Worm (Caenorhabditis elegans) whole organism, L4 larva: ENCODE data around the gene nhr-164.
"Not testable (repeated sequence)": the region's sequence is repeated elsewhere in the genome, so short reads cannot be mapped to it uniquely, and the experiment has no call there.

Experiments
- ZK546.5 ChIP-seq, 2 experiments: sonication (generic microtip); optimal IDR thresholded peaks; 2 replicates each; lab custom pipeline; 2017; ENCODE audit warnings: missing biosample characterization in 2 of 2, missing genetic modification characterization in 2 of 2
- egl-27 ChIP-seq: sonication (generic microtip); optimal IDR thresholded peaks from 3 replicates; lab custom pipeline; 2017; ENCODE audit warnings: missing biosample characterization, missing genetic modification reagents, missing genetic modification characterization
- nhr-11 ChIP-seq: fragments of 150-350 bp; optimal IDR thresholded peaks from 2 replicates; lab custom pipeline; 2014; ENCODE audit warnings: missing biosample characterization, missing genetic modification characterization
- pha-4 ChIP-seq, 2 experiments: fragments of 150-350 bp in 1 of 2; fragments of 200-800 bp in 1 of 2; sonication (Bioruptor generic) in 1 of 2; IDR thresholded peaks in 1 of 2; optimal IDR thresholded peaks in 1 of 2; 2 replicates each; pipeline versions ENCODE4 v1.3.6 to Lab custom; 2014 to 2022; ENCODE audit warnings: missing genetic modification characterization in 2 of 2, missing genetic modification reagents in 2 of 2, missing biosample characterization in 1 of 2, missing compliant biosample characterization in 1 of 2
- ztf-11 ChIP-seq: fragments of 150-350 bp; optimal IDR thresholded peaks from 2 replicates; lab custom pipeline; 2014; ENCODE audit warnings: missing biosample characterization, missing genetic modification characterization

- not testable (repeated sequence) for TF ChIP-seq nhr-11 (tag; lab: Kevin White, UChicago); ZK546.5 (tag; optimal IDR thresholded peaks at IDR 0.05; lab: Kevin White, UChicago); egl-27; ztf-11 (tag; lab: Kevin White, UChicago); pha-4 (GFP tag; IDR thresholded peaks at IDR 0.05; lab: Robert Waterston, UW); pha-4 (tag; optimal IDR thresholded peaks at IDR 0.05; lab: Kevin White, UChicago)
Measured at ce11 chrV:15207681-15208080, 27.9 kb downstream of the nhr-164 start, which contains the start of gene C41G6.12.
